Worm (Caenorhabditis elegans): Measurements from ENCODE around the gene B0410.1.

ce11 chrX:2852388-2852908, 41.9 kb upstream of the B0410.1 start, which contains the start of gene kin-29:
- TF ChIP-seq snpc-4 (GFP tag; optimal IDR thresholded peaks at IDR 0.05) (peak; percentile 15), snpc-4 (tag; optimal IDR thresholded peaks at IDR 0.05) (peak in 3 of 4 experiments; percentile 43 to 66 (median 66)), egl-44 (GFP tag; IDR thresholded peaks at IDR 0.05) (no peak), lin-54 (GFP tag; optimal IDR thresholded peaks at IDR 0.05) (peak; percentile 47), F37B4.10 (GFP tag; IDR thresholded peaks at IDR 0.05) (no peak), cebp-1 (GFP tag; IDR thresholded peaks at IDR 0.05) (peak; percentile 49; the same call in 1 of the 2 replicates), cebp-1 (tag; optimal IDR thresholded peaks at IDR 0.05) (peak; percentile 90), sea-2 (GFP tag; IDR thresholded peaks at IDR 0.05) (no peak), B0035.1 (tag; optimal IDR thresholded peaks at IDR 0.05) (peak; percentile 40), hmg-20 (GFP tag; IDR thresholded peaks at IDR 0.05) (peak; percentile 51), F10E7.11 (tag; optimal IDR thresholded peaks at IDR 0.05) (no peak), unc-130 (GFP tag; optimal IDR thresholded peaks at IDR 0.05) (no peak), F57C9.4 (tag; optimal IDR thresholded peaks at IDR 0.05) (peak; percentile 51)

All from whole organism, young adult.